Worm (Caenorhabditis elegans): ENCODE data around the gene snb-6.

- TF ChIP-seq ceh-30 (tag; optimal IDR thresholded peaks at IDR 0.05): no peak
- no peak for TF ChIP-seq ceh-22 (tag; optimal IDR thresholded peaks at IDR 0.05)
- no peak for TF ChIP-seq pqm-1 (tag; optimal IDR thresholded peaks at IDR 0.05)
- TF ChIP-seq ceh-48 (tag; optimal IDR thresholded peaks at IDR 0.05): no peak
Measured at ce11 chrII:8896541-8896940, 37.0 kb upstream of the snb-6 start, which contains the start of gene lat-1.
